Fruit fly (Drosophila melanogaster) whole organism: ENCODE data around the gene Mo25.

ENCODE experiments used
- CG8478 ChIP-seq: fragments of >200 bp; optimal IDR thresholded peaks from 2 replicates; lab custom pipeline; 2018; ENCODE audit warnings: inconsistent platforms
- Dll ChIP-seq: fragments of >200 bp; optimal IDR thresholded peaks from 2 replicates; lab custom pipeline; 2017
- EcR ChIP-seq, 2 experiments: fragments of >200 bp; optimal IDR thresholded peaks; 2 replicates each; lab custom pipeline; 2017; ENCODE audit warnings: missing biosample characterization in 2 of 2, missing genetic modification characterization in 2 of 2, missing genetic modification reagents in 2 of 2
- pan ChIP-seq: fragments of >200 bp; optimal IDR thresholded peaks from 2 replicates; lab custom pipeline; 2017
- psq ChIP-seq: fragments of >200 bp; optimal IDR thresholded peaks from 2 replicates; lab custom pipeline; 2017
- usp ChIP-seq: fragments of >200 bp; optimal IDR thresholded peaks from 2 replicates; lab custom pipeline; 2017; ENCODE audit warnings: missing biosample characterization, missing genetic modification characterization, mixed read lengths

The Mo25 gene

dm6 chr3L:16629793-16630192 is 14.5 kb upstream of the Mo25 start:
- TF ChIP-seq EcR (GFP tag; optimal IDR thresholded peaks at IDR 0.05; lab: Kevin White, UChicago) (no peak), pan (lab: Kevin White, UChicago) (no peak), CG8478 (lab: Kevin White, UChicago) (no peak), Dll (lab: Kevin White, UChicago) (no peak), usp (GFP tag; lab: Kevin White, UChicago) (no peak), psq (lab: Kevin White, UChicago) (no peak)

dm6 chr3L:16626199-16626598 is 10.9 kb upstream of the Mo25 start:
- TF ChIP-seq Dll (lab: Kevin White, UChicago) (no peak), psq (lab: Kevin White, UChicago) (no peak), usp (GFP tag; lab: Kevin White, UChicago) (no peak), pan (lab: Kevin White, UChicago) (no peak), EcR (GFP tag; optimal IDR thresholded peaks at IDR 0.05; lab: Kevin White, UChicago) (no peak), CG8478 (lab: Kevin White, UChicago) (no peak)

- TF ChIP-seq EcR (GFP tag; optimal IDR thresholded peaks at IDR 0.05; lab: Kevin White, UChicago) (no peak), psq (lab: Kevin White, UChicago) (no peak), Dll (lab: Kevin White, UChicago) (no peak), CG8478 (lab: Kevin White, UChicago) (no peak), pan (lab: Kevin White, UChicago) (no peak), usp (GFP tag; lab: Kevin White, UChicago) (no peak)
Measured at dm6 chr3L:16612972-16613371, 2.3 kb downstream of the Mo25 start.

- TF ChIP-seq psq (lab: Kevin White, UChicago) = no peak
- no peak for TF ChIP-seq Dll (lab: Kevin White, UChicago)
- TF ChIP-seq pan (lab: Kevin White, UChicago) = no peak
- TF ChIP-seq EcR (GFP tag; optimal IDR thresholded peaks at IDR 0.05; lab: Kevin White, UChicago) = no peak
- TF ChIP-seq usp (GFP tag; lab: Kevin White, UChicago) = no peak
- no peak for TF ChIP-seq CG8478 (lab: Kevin White, UChicago)
Measured at dm6 chr3L:16612152-16612551, 3.1 kb downstream of the Mo25 start, which contains the start of gene CG4101. Gene CG4101 (plus strand): TSS chr3L:16612486.

dm6 chr3L:16610201-16610600 is 5.1 kb downstream of the Mo25 start, which contains the start of gene Prosbeta6:
Gene Prosbeta6 (minus strand): TSS chr3L:16610418.
- no peak for TF ChIP-seq CG8478 (lab: Kevin White, UChicago)
- TF ChIP-seq EcR (GFP tag; optimal IDR thresholded peaks at IDR 0.05; lab: Kevin White, UChicago) = no peak
- TF ChIP-seq psq (lab: Kevin White, UChicago) = no peak
- TF ChIP-seq Dll (lab: Kevin White, UChicago) = no peak
- TF ChIP-seq pan (lab: Kevin White, UChicago) = no peak
- TF ChIP-seq usp (GFP tag; lab: Kevin White, UChicago) = no peak

dm6 chr3L:16609120-16609519 is 6.2 kb downstream of the Mo25 start, which contains the start of gene CG4098:
Gene CG4098 (minus strand): TSS chr3L:16609347.
- TF ChIP-seq usp (GFP tag; lab: Kevin White, UChicago) (no peak), Dll (lab: Kevin White, UChicago) (no peak)

- TF ChIP-seq EcR (GFP tag; optimal IDR thresholded peaks at IDR 0.05; lab: Kevin White, UChicago) = no peak
- TF ChIP-seq pan (lab: Kevin White, UChicago) = no peak
- TF ChIP-seq CG8478 (lab: Kevin White, UChicago) = no peak
- TF ChIP-seq Dll (lab: Kevin White, UChicago) = no peak
- TF ChIP-seq usp (GFP tag; lab: Kevin White, UChicago) = no peak
- no peak for TF ChIP-seq psq (lab: Kevin White, UChicago)
Measured at dm6 chr3L:16602736-16603144, 12.5 kb downstream of the Mo25 start, which contains the start of gene Arts. Gene Arts (plus strand): TSS chr3L:16602851.

- TF ChIP-seq Dll (lab: Kevin White, UChicago) (no peak), usp (GFP tag; lab: Kevin White, UChicago) (no peak), pan (lab: Kevin White, UChicago) (no peak), CG8478 (lab: Kevin White, UChicago) (no peak), psq (lab: Kevin White, UChicago) (no peak), EcR (GFP tag; optimal IDR thresholded peaks at IDR 0.05; lab: Kevin White, UChicago) (no peak)
Measured at dm6 chr3L:16594922-16595518, 20.3 kb downstream of the Mo25 start, which contains the start of the genes spd-2 and Apl. Gene spd-2 (minus strand): TSS chr3L:16595014. Gene Apl (plus strand): TSS chr3L:16595181.

dm6 chr3L:16590860-16591259 is 24.4 kb downstream of the Mo25 start, which contains the start of gene tra:
Gene tra (minus strand): TSS chr3L:16591050.
- TF ChIP-seq EcR (GFP tag; optimal IDR thresholded peaks at IDR 0.05; lab: Kevin White, UChicago) (no peak), pan (lab: Kevin White, UChicago) (no peak), CG8478 (lab: Kevin White, UChicago) (no peak), Dll (lab: Kevin White, UChicago) (no peak), usp (GFP tag; lab: Kevin White, UChicago) (no peak), psq (lab: Kevin White, UChicago) (no peak)

- TF ChIP-seq EcR (GFP tag; optimal IDR thresholded peaks at IDR 0.05; lab: Kevin White, UChicago) (no peak), pan (lab: Kevin White, UChicago) (no peak)
Measured at dm6 chr3L:16587994-16588622, 27.2 kb downstream of the Mo25 start.

dm6 chr3L:16586989-16587388 is 28.3 kb downstream of the Mo25 start, which contains the start of the genes Syx8 and CG32163:
Gene Syx8 (minus strand): TSS chr3L:16587057.
Gene CG32163 (plus strand): TSS chr3L:16587157.
- TF ChIP-seq usp (GFP tag; lab: Kevin White, UChicago) (no peak), EcR (GFP tag; optimal IDR thresholded peaks at IDR 0.05; lab: Kevin White, UChicago) (no peak), CG8478 (lab: Kevin White, UChicago) (no peak), Dll (lab: Kevin White, UChicago) (no peak), pan (lab: Kevin White, UChicago) (no peak), psq (lab: Kevin White, UChicago) (no peak)
